Worm (Caenorhabditis elegans) whole organism, mixed stage, embryonic: ENCODE results near the gene R160.5.

ENCODE experiments used
- M03D4.4 ChIP-seq: sonication (generic microtip); optimal IDR thresholded peaks from 2 replicates; lab custom pipeline; 2017; ENCODE audit warnings: mild to moderate bottlenecking, missing genetic modification characterization, missing compliant biosample characterization
- bed-3 ChIP-seq: fragments of 200-800 bp; sonication (Bioruptor generic); optimal IDR thresholded peaks from 3 replicates; lab custom pipeline; 2018; ENCODE audit warnings: mild to moderate bottlenecking, missing genetic modification characterization, moderate library complexity, missing compliant biosample characterization
- blmp-1 ChIP-seq: fragments of 150-350 bp; optimal IDR thresholded peaks from 2 replicates; lab custom pipeline; 2014; ENCODE audit warnings: missing biosample characterization, missing genetic modification characterization
- ceh-39 ChIP-seq: fragments of 150-350 bp; optimal IDR thresholded peaks from 2 replicates; lab custom pipeline; 2014; ENCODE audit warnings: missing biosample characterization, missing genetic modification characterization
- ceh-43 ChIP-seq: fragments of 200-800 bp; sonication (Bioruptor generic); optimal IDR thresholded peaks from 2 replicates; lab custom pipeline; 2018; ENCODE audit warnings: mild to moderate bottlenecking, missing genetic modification characterization, moderate library complexity, missing compliant biosample characterization
- ceh-83 ChIP-seq: fragments of 200-800 bp; sonication (Bioruptor generic); optimal IDR thresholded peaks from 2 replicates; lab custom pipeline; 2018; ENCODE audit warnings: mild to moderate bottlenecking, missing genetic modification characterization, missing compliant biosample characterization
- ces-1 ChIP-seq: fragments of 150-350 bp; optimal IDR thresholded peaks from 2 replicates; lab custom pipeline; 2014; ENCODE audit warnings: missing biosample characterization, missing genetic modification reagents, missing genetic modification characterization
- cnd-1 ChIP-seq: fragments of 200-800 bp; sonication (Bioruptor generic); optimal IDR thresholded peaks from 2 replicates; lab custom pipeline; 2018; ENCODE audit warnings: mild to moderate bottlenecking, missing genetic modification characterization, missing compliant biosample characterization
- drap-1 ChIP-seq: fragments of 200-800 bp; sonication (Bioruptor generic); optimal IDR thresholded peaks from 3 replicates; lab custom pipeline; 2018; ENCODE audit warnings: mild to moderate bottlenecking, missing genetic modification characterization, missing compliant biosample characterization
- elt-1 ChIP-seq: sonication (generic microtip); optimal IDR thresholded peaks from 2 replicates; lab custom pipeline; 2017; ENCODE audit warnings: missing genetic modification characterization, mild to moderate bottlenecking, missing compliant biosample characterization, antibody characterized with exemption, moderate library complexity, borderline replicate concordance; ENCODE audit not compliant: insufficient read depth
- elt-3 ChIP-seq: fragments of 150-350 bp; optimal IDR thresholded peaks from 2 replicates; lab custom pipeline; 2014; ENCODE audit warnings: missing biosample characterization, missing genetic modification characterization
- flh-1 ChIP-seq: fragments of 200-800 bp; sonication (Bioruptor generic); optimal IDR thresholded peaks from 2 replicates; lab custom pipeline; 2018; ENCODE audit warnings: mild to moderate bottlenecking, missing genetic modification characterization, moderate library complexity, missing compliant biosample characterization
- ham-2 ChIP-seq: fragments of 200-800 bp; sonication (Bioruptor generic); optimal IDR thresholded peaks from 2 replicates; lab custom pipeline; 2018; ENCODE audit warnings: mild to moderate bottlenecking, missing genetic modification characterization, missing compliant biosample characterization
- hlh-1 ChIP-seq: fragments of 150-350 bp; optimal IDR thresholded peaks from 2 replicates; lab custom pipeline; 2014; ENCODE audit warnings: missing biosample characterization, missing genetic modification reagents, missing genetic modification characterization
- lin-13 ChIP-seq: fragments of 150-350 bp; optimal IDR thresholded peaks from 2 replicates; lab custom pipeline; 2014; ENCODE audit warnings: missing biosample characterization, missing genetic modification characterization
- lin-32 ChIP-seq: fragments of 200-800 bp; sonication (Bioruptor generic); optimal IDR thresholded peaks from 2 replicates; lab custom pipeline; 2018; ENCODE audit warnings: mild to moderate bottlenecking, missing genetic modification characterization, missing compliant biosample characterization
- lsy-2 ChIP-seq: fragments of 150-350 bp; optimal IDR thresholded peaks from 2 replicates; lab custom pipeline; 2014; ENCODE audit warnings: missing biosample characterization, missing genetic modification characterization
- mab-5 ChIP-seq: fragments of 150-350 bp; optimal IDR thresholded peaks from 2 replicates; lab custom pipeline; 2014; ENCODE audit warnings: missing biosample characterization, missing genetic modification characterization
- mep-1 ChIP-seq: fragments of 150-350 bp; optimal IDR thresholded peaks from 2 replicates; lab custom pipeline; 2017; ENCODE audit warnings: missing biosample characterization, missing genetic modification reagents, missing genetic modification characterization, inconsistent platforms
- mls-2 ChIP-seq: sonication (generic microtip); optimal IDR thresholded peaks from 2 replicates; lab custom pipeline; 2016; ENCODE audit warnings: mild to moderate bottlenecking, missing genetic modification characterization, moderate library complexity, missing compliant biosample characterization
- nhr-12 ChIP-seq: fragments of 150-350 bp; optimal IDR thresholded peaks from 2 replicates; lab custom pipeline; 2014; ENCODE audit warnings: missing biosample characterization, missing genetic modification characterization
- nhr-2 ChIP-seq: fragments of 150-350 bp; optimal IDR thresholded peaks from 2 replicates; lab custom pipeline; 2014; ENCODE audit warnings: missing biosample characterization, missing genetic modification characterization
- nhr-237 ChIP-seq: fragments of 150-350 bp; optimal IDR thresholded peaks from 2 replicates; lab custom pipeline; 2014; ENCODE audit warnings: missing biosample characterization, missing genetic modification characterization
- nhr-28 ChIP-seq: fragments of 150-350 bp; optimal IDR thresholded peaks from 2 replicates; lab custom pipeline; 2014; ENCODE audit warnings: missing biosample characterization, missing genetic modification characterization
- nhr-76 ChIP-seq: sonication (generic microtip); optimal IDR thresholded peaks from 2 replicates; lab custom pipeline; 2017; ENCODE audit warnings: missing biosample characterization, missing genetic modification characterization
- pha-4 ChIP-seq: fragments of 150-350 bp; optimal IDR thresholded peaks from 2 replicates; lab custom pipeline; 2018; ENCODE audit warnings: missing biosample characterization, missing genetic modification reagents, missing genetic modification characterization
- sem-2 ChIP-seq: fragments of 200-800 bp; sonication (Bioruptor generic); optimal IDR thresholded peaks from 2 replicates; lab custom pipeline; 2018; ENCODE audit warnings: mild to moderate bottlenecking, missing genetic modification characterization, missing compliant biosample characterization
- snpc-4 ChIP-seq: fragments of 150-350 bp; optimal IDR thresholded peaks from 2 replicates; lab custom pipeline; 2014; ENCODE audit warnings: missing biosample characterization, missing genetic modification characterization
- sptf-1 ChIP-seq: sonication (generic microtip); optimal IDR thresholded peaks from 2 replicates; lab custom pipeline; 2017; ENCODE audit warnings: mild to moderate bottlenecking, missing genetic modification characterization, moderate library complexity, missing compliant biosample characterization
- tbx-8 ChIP-seq: fragments of 200-800 bp; sonication (Bioruptor generic); optimal IDR thresholded peaks from 2 replicates; lab custom pipeline; 2018; ENCODE audit warnings: mild to moderate bottlenecking, missing genetic modification characterization, moderate library complexity, missing compliant biosample characterization
- unc-120 ChIP-seq: sonication (generic microtip); optimal IDR thresholded peaks from 2 replicates; lab custom pipeline; 2017; ENCODE audit warnings: missing genetic modification characterization, missing compliant biosample characterization; ENCODE audit not compliant: poor library complexity, severe bottlenecking
- unc-39 ChIP-seq: fragments of 150-350 bp; optimal IDR thresholded peaks from 2 replicates; lab custom pipeline; 2014; ENCODE audit warnings: missing biosample characterization, missing genetic modification characterization
- unc-62 ChIP-seq: fragments of 150-350 bp; optimal IDR thresholded peaks from 2 replicates; lab custom pipeline; 2014; ENCODE audit warnings: missing biosample characterization, missing genetic modification reagents, missing genetic modification characterization
- zip-8 ChIP-seq: fragments of 150-350 bp; optimal IDR thresholded peaks from 2 replicates; lab custom pipeline; 2014; ENCODE audit warnings: missing biosample characterization, missing genetic modification characterization
- ztf-11 ChIP-seq: fragments of 150-350 bp; optimal IDR thresholded peaks from 2 replicates; lab custom pipeline; 2014; ENCODE audit warnings: missing biosample characterization, missing genetic modification characterization

R160.5 gene

DNA sequence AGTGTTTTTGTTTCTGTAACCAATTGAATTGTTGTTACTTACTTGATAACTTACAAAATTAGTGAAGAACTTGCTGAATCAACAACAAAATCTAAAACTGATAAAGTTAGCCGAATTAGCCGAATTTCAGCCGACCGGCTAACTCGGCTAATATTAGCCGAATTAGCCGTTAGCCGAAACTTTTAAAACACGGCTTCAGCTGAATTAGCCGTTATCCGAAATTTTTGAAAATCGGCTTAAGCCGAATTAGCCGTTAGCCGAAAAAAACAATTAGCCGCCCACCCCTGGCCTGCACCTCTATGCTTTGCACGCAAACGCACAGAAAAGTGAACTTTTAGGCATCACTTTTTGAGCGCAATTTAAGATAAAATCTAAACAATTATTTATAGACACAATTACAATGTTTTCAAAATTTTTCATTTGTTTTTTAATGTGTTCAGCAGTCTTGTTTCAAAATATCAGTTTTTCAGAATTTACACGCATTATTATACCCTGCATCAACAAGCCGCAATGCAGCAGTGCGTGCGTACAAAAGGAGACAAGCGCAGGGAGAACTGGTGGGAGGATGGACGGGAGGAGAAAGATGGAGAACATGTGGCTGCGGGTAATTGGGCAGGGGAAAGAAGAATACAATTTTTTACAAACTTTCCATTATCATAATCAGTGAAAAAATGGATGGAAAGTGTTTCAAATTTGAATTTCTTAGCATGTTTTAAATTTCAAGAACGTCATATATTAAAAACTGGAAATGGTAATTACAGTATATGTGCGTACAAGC, 24.6 kb upstream of the R160.5 start:
- TF ChIP-seq flh-1 (GFP tag; lab: Kevin White, UChicago) (no peak), unc-39 (tag; lab: Kevin White, UChicago) (no peak), cnd-1 (tag; lab: Kevin White, UChicago) (peak; percentile 27), nhr-237 (tag; lab: Kevin White, UChicago) (peak; percentile 44), elt-3 (tag; lab: Kevin White, UChicago) (peak; percentile 29), mep-1 (peak; percentile 45), hlh-1 (tag; lab: Kevin White, UChicago) (peak; percentile 26), sptf-1 (peak; percentile 33), lsy-2 (tag; lab: Kevin White, UChicago) (peak; percentile 44), nhr-2 (no peak), drap-1 (GFP tag; lab: Kevin White, UChicago) (peak; percentile 56), ham-2 (GFP tag; lab: Kevin White, UChicago) (peak; percentile 67), bed-3 (no peak), pha-4 (peak; percentile 33), unc-120 (tag; lab: Kevin White, UChicago) (no peak), ceh-39 (peak; percentile 24)

DNA sequence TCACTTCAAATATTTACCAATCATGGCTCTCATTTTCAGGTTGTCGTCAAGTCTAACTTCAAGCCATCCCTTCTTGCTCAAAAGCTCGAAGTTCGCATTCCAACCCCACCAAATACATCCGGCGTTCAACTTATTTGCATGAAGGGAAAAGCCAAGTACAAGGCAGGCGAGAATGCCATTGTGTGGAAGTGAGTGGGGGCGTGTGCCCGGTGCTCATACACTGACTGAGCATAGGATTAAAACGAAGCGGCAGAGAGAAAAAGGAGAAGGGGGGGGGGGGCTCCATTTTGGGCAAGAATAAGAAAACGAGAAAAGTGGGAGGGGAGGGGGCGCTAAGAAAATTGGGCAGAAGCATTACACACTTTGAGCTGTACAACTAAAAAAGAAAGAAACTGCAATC, 21.0 kb upstream of the R160.5 start:
- TF ChIP-seq ceh-43 (GFP tag; lab: Kevin White, UChicago) (no peak), mep-1 (no peak), ces-1 (peak; percentile 25), mls-2 (tag; lab: Kevin White, UChicago) (peak; percentile 7), M03D4.4 (tag; lab: Kevin White, UChicago) (no peak), ztf-11 (tag; lab: Kevin White, UChicago) (no peak), ham-2 (GFP tag; lab: Kevin White, UChicago) (no peak), nhr-237 (tag; lab: Kevin White, UChicago) (no peak), lin-32 (GFP tag; lab: Kevin White, UChicago) (no peak), unc-39 (tag; lab: Kevin White, UChicago) (no peak), zip-8 (no peak), tbx-8 (GFP tag; lab: Kevin White, UChicago) (no peak), nhr-12 (no peak), flh-1 (GFP tag; lab: Kevin White, UChicago) (no peak), nhr-76 (tag; lab: Kevin White, UChicago) (no peak), ceh-83 (GFP tag; lab: Kevin White, UChicago) (no peak), cnd-1 (tag; lab: Kevin White, UChicago) (no peak)

DNA sequence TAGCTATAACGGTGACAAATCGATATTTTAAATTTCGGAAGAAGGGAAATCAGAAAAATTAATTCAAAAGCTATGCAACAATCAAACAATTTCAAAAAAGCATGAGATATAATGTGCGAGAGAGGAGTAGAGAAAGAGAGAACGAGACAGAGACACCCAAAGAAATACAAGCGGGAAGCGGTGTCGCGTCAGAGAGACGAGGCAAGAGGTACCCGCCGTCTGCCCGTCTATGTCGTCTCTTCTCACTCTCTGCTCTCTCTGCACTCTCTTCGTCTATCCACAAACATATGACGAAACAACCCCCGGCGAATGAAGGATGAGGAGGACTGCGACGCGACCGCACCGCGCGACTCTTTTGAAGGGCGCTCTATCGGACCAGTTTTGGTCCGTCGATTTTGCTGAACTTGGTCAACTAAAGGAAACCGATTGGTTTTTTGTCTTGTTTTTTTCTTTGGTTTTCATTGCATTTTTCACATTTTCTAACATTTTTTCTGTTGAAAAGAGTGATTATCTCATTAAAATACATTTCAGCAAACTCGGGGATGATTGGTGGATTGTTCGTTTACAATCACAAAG, 18.3 kb upstream of the R160.5 start, which contains the start of gene dpy-23:
dpy-23 (plus strand) TSS at position 526 of the 576 bp plus-strand sequence.
- TF ChIP-seq lin-13 (tag; lab: Kevin White, UChicago) (peak; percentile 71), M03D4.4 (tag; lab: Kevin White, UChicago) (peak; percentile 19), hlh-1 (tag; lab: Kevin White, UChicago) (peak; percentile 82), sem-2 (GFP tag; lab: Kevin White, UChicago) (no peak), elt-1 (no peak), drap-1 (GFP tag; lab: Kevin White, UChicago) (peak; percentile 48), ceh-39 (peak; percentile 69), ztf-11 (tag; lab: Kevin White, UChicago) (peak; percentile 69), blmp-1 (tag; lab: Kevin White, UChicago) (no peak), lin-32 (GFP tag; lab: Kevin White, UChicago) (no peak), unc-39 (tag; lab: Kevin White, UChicago) (no peak), sptf-1 (peak; percentile 59), lsy-2 (tag; lab: Kevin White, UChicago) (peak; percentile 78), tbx-8 (GFP tag; lab: Kevin White, UChicago) (no peak), nhr-237 (tag; lab: Kevin White, UChicago) (peak; percentile 93), mep-1 (peak; percentile 83), ces-1 (peak; percentile 91), snpc-4 (tag; lab: Kevin White, UChicago) (no peak), unc-120 (tag; lab: Kevin White, UChicago) (peak; percentile 92), nhr-12 (peak; percentile 20), elt-3 (tag; lab: Kevin White, UChicago) (no peak), flh-1 (GFP tag; lab: Kevin White, UChicago) (no peak), unc-62 (peak; percentile 87), ceh-43 (GFP tag; lab: Kevin White, UChicago) (peak; percentile 28), cnd-1 (tag; lab: Kevin White, UChicago) (peak; percentile 11), ham-2 (GFP tag; lab: Kevin White, UChicago) (peak; percentile 88), bed-3 (no peak), nhr-2 (no peak), zip-8 (no peak), mab-5 (tag; lab: Kevin White, UChicago) (no peak), nhr-28 (no peak), mls-2 (tag; lab: Kevin White, UChicago) (peak; percentile 65), nhr-76 (tag; lab: Kevin White, UChicago) (no peak), ceh-83 (GFP tag; lab: Kevin White, UChicago) (no peak), pha-4 (peak; percentile 93)
